Worm (Caenorhabditis elegans): ENCODE measurements around the gene ncr-2.

DNA sequence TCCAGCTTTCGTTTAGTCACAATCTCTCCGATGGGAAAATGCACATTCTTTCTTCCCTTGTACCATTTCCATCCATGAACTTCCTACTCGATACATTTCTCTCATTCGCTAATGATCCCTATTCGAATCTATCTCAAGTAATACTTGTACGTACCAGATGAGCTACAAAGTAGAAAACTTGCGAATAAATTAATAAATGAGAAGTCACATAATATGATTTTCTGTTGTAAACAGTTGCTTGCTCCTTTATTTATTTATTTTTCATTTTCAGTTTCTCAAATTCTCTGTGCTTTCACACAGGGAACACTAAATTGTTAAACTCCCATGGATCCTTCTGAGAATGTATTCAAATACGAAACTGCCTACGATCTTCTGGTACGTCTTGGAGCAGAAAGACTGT is 32.0 kb upstream of the ncr-2 start, which contains the start of gene rfs-1:
- TF ChIP-seq unc-55 (GFP tag; optimal IDR thresholded peaks at IDR 0.05) (no peak), lsy-2 (tag; optimal IDR thresholded peaks at IDR 0.05) (no peak), nhr-12 (tag; optimal IDR thresholded peaks at IDR 0.05) (no peak), mdl-1 (tag; optimal IDR thresholded peaks at IDR 0.05) (no peak), elt-3 (tag; optimal IDR thresholded peaks at IDR 0.05) (no peak)

All from whole organism, L2 larva.